Fruit fly (Drosophila melanogaster): Measurements from ENCODE around the gene CG13946.
A peak's percentile ranks its signal among the peaks of the same experiment; 100 is the strongest.

CG13946 gene

dm6 chr2L:825768-826263 lies 49.5 kb downstream of the CG13946 start, which contains the start of the genes CG3862 and dock:
CG3862 (minus strand) TSS chr2L:825861.
dock (plus strand) TSS chr2L:825969.
- TF ChIP-seq hb (GFP tag; IDR thresholded peaks at IDR 0.05; ENCODE audit: partially characterized antibody) (peak; percentile 97), CG13123 (GFP tag; optimal IDR thresholded peaks at IDR 0.05) (no peak), eyg (GFP tag; optimal IDR thresholded peaks at IDR 0.05) (no peak), CG3995 (GFP tag; optimal IDR thresholded peaks at IDR 0.05) (no peak), CTCF (GFP tag; optimal IDR thresholded peaks at IDR 0.05) (peak; percentile 66), CG18011 (GFP tag; optimal IDR thresholded peaks at IDR 0.05) (peak; percentile 37), CkIIα-i1 (GFP tag; IDR thresholded peaks at IDR 0.05) (no peak), CG10979 (tag; optimal IDR thresholded peaks at IDR 0.05) (peak; percentile 43), grau (tag; optimal IDR thresholded peaks at IDR 0.05) (peak; percentile 36), CG4730 (GFP tag; IDR thresholded peaks at IDR 0.05) (no peak), Bdp1 (GFP tag; optimal IDR thresholded peaks at IDR 0.05) (peak; percentile 45), dmrt11E (tag; optimal IDR thresholded peaks at IDR 0.05) (peak; percentile 25), CG15269 (tag; optimal IDR thresholded peaks at IDR 0.05) (peak; percentile 39), CG4820 (GFP tag; optimal IDR thresholded peaks at IDR 0.05) (peak; percentile 18), CG15011 (GFP tag; optimal IDR thresholded peaks at IDR 0.05) (no peak), CG3847 (GFP tag; IDR thresholded peaks at IDR 0.05) (peak; percentile 66), E2f2 (GFP tag; IDR thresholded peaks at IDR 0.05) (peak; percentile 77), Mrtf (GFP tag; IDR thresholded peaks at IDR 0.05) (0 out of 3 replicates have a peak, but pooled peaks have one; percentile 16), Sox100B (GFP tag; optimal IDR thresholded peaks at IDR 0.05) (no peak), CG14860 (GFP tag; IDR thresholded peaks at IDR 0.05; ENCODE audit: partially characterized antibody) (peak; percentile 96), Dfd (GFP tag; optimal IDR thresholded peaks at IDR 0.05) (no peak), CG14441 (GFP tag; IDR thresholded peaks at IDR 0.05) (no peak), dan (GFP tag; IDR thresholded peaks at IDR 0.05) (no peak), caup (GFP tag; optimal IDR thresholded peaks at IDR 0.05; ENCODE audit: severe bottlenecking) (peak; percentile 65), gcm (GFP tag; optimal IDR thresholded peaks at IDR 0.05) (peak; percentile 39), CG17361 (GFP tag; IDR thresholded peaks at IDR 0.05) (peak; percentile 51; the same call in 2 of the 3 replicates), HLH54F (GFP tag; optimal IDR thresholded peaks at IDR 0.05) (peak; percentile 56), CG12236 (GFP tag; optimal IDR thresholded peaks at IDR 0.05) (no peak), B-H1 (GFP tag; IDR thresholded peaks at IDR 0.05) (no peak), nerfin-1 (tag; optimal IDR thresholded peaks at IDR 0.05) (peak; percentile 6), lbe (GFP tag; optimal IDR thresholded peaks at IDR 0.05) (no peak), Dll (GFP tag; IDR thresholded peaks at IDR 0.05; ENCODE audit: partially characterized antibody) (peak; percentile 88), Scr (GFP tag; IDR thresholded peaks at IDR 0.05; ENCODE audit: partially characterized antibody) (peak; percentile 91), klu (GFP tag; IDR thresholded peaks at IDR 0.05) (no peak), fu2 (GFP tag; optimal IDR thresholded peaks at IDR 0.05) (peak; percentile 28), sima (GFP tag; optimal IDR thresholded peaks at IDR 0.05) (no peak), Hmr (GFP tag; optimal IDR thresholded peaks at IDR 0.05) (peak; percentile 71), usp (GFP tag; optimal IDR thresholded peaks at IDR 0.05) (no peak), CG10959 (GFP tag; IDR thresholded peaks at IDR 0.05) (no peak), CG31224 (GFP tag; IDR thresholded peaks at IDR 0.05) (peak; percentile 30; the same call in 1 of the 2 replicates), Meics (GFP tag; optimal IDR thresholded peaks at IDR 0.05) (peak; percentile 50), inv (GFP tag; IDR thresholded peaks at IDR 0.05; ENCODE audit: partially characterized antibody) (peak; percentile 88), crol (GFP tag; IDR thresholded peaks at IDR 0.05) (no peak), bowl (GFP tag; IDR thresholded peaks at IDR 0.05) (no peak), CoRest (tag; optimal IDR thresholded peaks at IDR 0.05) (peak; percentile 32), Abd-B (GFP tag; optimal IDR thresholded peaks at IDR 0.05) (peak; percentile 39), Tbp (GFP tag; optimal IDR thresholded peaks at IDR 0.05) (peak; percentile 7), CG17385 (GFP tag; optimal IDR thresholded peaks at IDR 0.05) (peak; percentile 21), CG11723 (GFP tag; optimal IDR thresholded peaks at IDR 0.05) (no peak), Mes4 (GFP tag; optimal IDR thresholded peaks at IDR 0.05) (peak; percentile 8), CG7357 (GFP tag; IDR thresholded peaks at IDR 0.05) (no peak)

Data from whole organism, embryonic.